Fruit fly (Drosophila melanogaster) whole organism, embryonic: ENCODE measurements around the gene CG3448.

Experiments
- Antp ChIP-seq: fragments of 200-800 bp; sonication (Bioruptor generic); optimal IDR thresholded peaks from 3 replicates; lab custom pipeline; 2016; ENCODE audit warnings: missing biosample characterization, missing genetic modification characterization
- Bdp1 ChIP-seq: fragments of 200-800 bp; sonication (Bioruptor generic); optimal IDR thresholded peaks from 3 replicates; lab custom pipeline; 2016; ENCODE audit warnings: missing biosample characterization, missing genetic modification characterization
- CG12744 ChIP-seq: fragments of 200-800 bp; sonication (Bioruptor generic); optimal IDR thresholded peaks from 2 replicates; lab custom pipeline; 2016; ENCODE audit warnings: missing biosample characterization, missing genetic modification characterization
- CG12769 ChIP-seq: fragments of 200-800 bp; sonication (Bioruptor generic); optimal IDR thresholded peaks from 2 replicates; lab custom pipeline; 2019; ENCODE audit warnings: missing biosample characterization, mild to moderate bottlenecking, missing genetic modification characterization, moderate library complexity
- CG1647 ChIP-seq: fragments of 200-800 bp; sonication (Bioruptor generic); optimal IDR thresholded peaks from 3 replicates; lab custom pipeline; 2016; ENCODE audit warnings: missing biosample characterization, missing genetic modification characterization
- CG17829 ChIP-seq: fragments of 200-800 bp; optimal IDR thresholded peaks from 2 replicates; lab custom pipeline; 2019; ENCODE audit warnings: missing biosample characterization, mild to moderate bottlenecking, missing genetic modification characterization, moderate library complexity
- CG17912 ChIP-seq: fragments of 200-800 bp; sonication (Bioruptor generic); optimal IDR thresholded peaks from 2 replicates; lab custom pipeline; 2018; ENCODE audit warnings: missing biosample characterization, mild to moderate bottlenecking, missing genetic modification characterization
- CG2116 ChIP-seq: fragments of 200-800 bp; sonication (Bioruptor generic); optimal IDR thresholded peaks from 3 replicates; lab custom pipeline; 2018; ENCODE audit warnings: missing biosample characterization, mild to moderate bottlenecking, missing genetic modification characterization
- CG2129 ChIP-seq: fragments of 200-800 bp; sonication (Bioruptor generic); IDR thresholded peaks from 2 replicates; pipeline ENCODE4 v1.3.6; 2022; ENCODE audit warnings: missing biosample characterization, missing genetic modification characterization; ENCODE audit not compliant: partially characterized antibody
- CG2199 ChIP-seq: fragments of 200-800 bp; sonication (Bioruptor generic); IDR thresholded peaks from 3 replicates; pipeline ENCODE4 v1.3.6; 2022; ENCODE audit warnings: missing biosample characterization, missing genetic modification characterization
- CG2202 ChIP-seq: fragments of 200-800 bp; sonication (Bioruptor generic); optimal IDR thresholded peaks from 2 replicates; lab custom pipeline; 2018; ENCODE audit warnings: missing biosample characterization, mild to moderate bottlenecking, missing genetic modification characterization
- CG2889 ChIP-seq: fragments of 200-800 bp; sonication (Bioruptor generic); IDR thresholded peaks from 3 replicates; pipeline ENCODE4 v1.3.6; 2022; ENCODE audit warnings: missing biosample characterization, missing genetic modification characterization
- CG32772 ChIP-seq: fragments of 200-800 bp; sonication (Bioruptor generic); IDR thresholded peaks from 2 replicates; pipeline ENCODE4 v1.3.6; 2022; ENCODE audit warnings: missing biosample characterization, missing genetic modification characterization
- CG33213 ChIP-seq: fragments of 200-800 bp; sonication (Bioruptor generic); optimal IDR thresholded peaks from 3 replicates; lab custom pipeline; 2016; ENCODE audit warnings: missing biosample characterization, missing genetic modification characterization
- CG33557 ChIP-seq: fragments of 200-800 bp; sonication (Bioruptor generic); optimal IDR thresholded peaks from 2 replicates; lab custom pipeline; 2019; ENCODE audit warnings: missing biosample characterization, mild to moderate bottlenecking, missing genetic modification characterization, moderate library complexity
- CG4820 ChIP-seq: fragments of 200-800 bp; sonication (Bioruptor generic); optimal IDR thresholded peaks from 3 replicates; lab custom pipeline; 2016; ENCODE audit warnings: missing biosample characterization, missing genetic modification characterization
- CG8281 ChIP-seq: fragments of 200-800 bp; sonication (Bioruptor generic); optimal IDR thresholded peaks from 2 replicates; lab custom pipeline; 2018; ENCODE audit warnings: missing biosample characterization, mild to moderate bottlenecking, missing genetic modification characterization, moderate library complexity
- CG9437 ChIP-seq: fragments of 200-800 bp; sonication (Bioruptor generic); optimal IDR thresholded peaks from 2 replicates; lab custom pipeline; 2018; ENCODE audit warnings: missing biosample characterization, mild to moderate bottlenecking, missing genetic modification characterization
- Dfd ChIP-seq, 2 experiments: fragments of >200 bp; optimal IDR thresholded peaks; 2 replicates each; lab custom pipeline; 2017; ENCODE audit warnings: missing biosample characterization in 2 of 2, missing genetic modification characterization in 2 of 2
- Dll ChIP-seq: fragments of 200-800 bp; sonication (Bioruptor generic); IDR thresholded peaks from 4 replicates; pipeline ENCODE4 v1.3.6; 2022; ENCODE audit warnings: missing biosample characterization, missing genetic modification characterization; ENCODE audit not compliant: partially characterized antibody
- Doc3 ChIP-seq: fragments of 200-800 bp; sonication (Bioruptor generic); IDR thresholded peaks from 3 replicates; pipeline ENCODE4 v1.3.6; 2022; ENCODE audit warnings: missing biosample characterization, missing genetic modification characterization; ENCODE audit not compliant: partially characterized antibody
- Elba2 ChIP-seq: fragments of 200-800 bp; sonication (Bioruptor generic); optimal IDR thresholded peaks from 3 replicates; lab custom pipeline; 2016; ENCODE audit warnings: missing biosample characterization, missing genetic modification characterization
- Ets65A ChIP-seq: fragments of 200-800 bp; sonication (Bioruptor generic); peaks from one replicate; lab custom pipeline; 2016; ENCODE audit warnings: missing biosample characterization, missing genetic modification characterization
- GATAe ChIP-seq: fragments of 200-800 bp; sonication (Bioruptor generic); conservative IDR thresholded peaks from 2 replicates; pipeline ENCODE4 v1.3.6; 2022; ENCODE audit warnings: missing biosample characterization, missing genetic modification characterization
- H15 ChIP-seq: fragments of 200-800 bp; sonication (Bioruptor generic); IDR thresholded peaks from 3 replicates; pipeline ENCODE4 v1.3.6; 2022; ENCODE audit warnings: missing biosample characterization, missing genetic modification characterization
- HmgD ChIP-seq: fragments of 200-800 bp; sonication (Bioruptor generic); optimal IDR thresholded peaks from 3 replicates; lab custom pipeline; 2016; ENCODE audit warnings: missing biosample characterization, missing genetic modification characterization
- Hsf ChIP-seq: fragments of 200-800 bp; sonication (Bioruptor generic); optimal IDR thresholded peaks from 3 replicates; lab custom pipeline; 2016; ENCODE audit warnings: missing biosample characterization, missing genetic modification characterization
- Lim3 ChIP-seq: fragments of 200-800 bp; sonication (Bioruptor generic); IDR thresholded peaks from 2 replicates; pipeline ENCODE4 v1.3.6; 2022; ENCODE audit warnings: missing biosample characterization, missing genetic modification characterization
- MESR4 ChIP-seq: fragments of 200-800 bp; sonication (Bioruptor generic); optimal IDR thresholded peaks from 2 replicates; lab custom pipeline; 2018; ENCODE audit warnings: missing biosample characterization, mild to moderate bottlenecking, missing genetic modification characterization, moderate library complexity
- Mad ChIP-seq: fragments of 200-800 bp; sonication (Bioruptor generic); optimal IDR thresholded peaks from 2 replicates; lab custom pipeline; 2016; ENCODE audit warnings: missing biosample characterization, missing genetic modification characterization
- NC2α ChIP-seq: fragments of 200-800 bp; sonication (Bioruptor generic); optimal IDR thresholded peaks from 2 replicates; lab custom pipeline; 2016; ENCODE audit warnings: missing biosample characterization, missing genetic modification characterization
- NC2β ChIP-seq: fragments of 200-800 bp; sonication (Bioruptor generic); optimal IDR thresholded peaks from 2 replicates; lab custom pipeline; 2016; ENCODE audit warnings: missing biosample characterization, missing genetic modification characterization
- NFAT ChIP-seq: fragments of 200-800 bp; sonication (Bioruptor generic); IDR thresholded peaks from 2 replicates; pipeline ENCODE4 v1.3.6; 2022; ENCODE audit warnings: missing biosample characterization, missing genetic modification characterization
- Neu2 ChIP-seq: fragments of 200-800 bp; sonication (Bioruptor generic); optimal IDR thresholded peaks from 3 replicates; lab custom pipeline; 2016; ENCODE audit warnings: missing biosample characterization, missing genetic modification characterization, borderline replicate concordance
- Xbp1 ChIP-seq: fragments of 200-800 bp; sonication (Bioruptor generic); optimal IDR thresholded peaks from 3 replicates; lab custom pipeline; 2016; ENCODE audit warnings: missing biosample characterization, mild to moderate bottlenecking, missing genetic modification characterization
- bsh ChIP-seq, 2 experiments: fragments of 200-800 bp; sonication (Bioruptor generic); optimal IDR thresholded peaks; 2 replicates each; lab custom pipeline; 2017 to 2018; ENCODE audit warnings: mild to moderate bottlenecking in 2 of 2, missing biosample characterization in 2 of 2, missing genetic modification characterization in 2 of 2, moderate library complexity in 1 of 2
- exex ChIP-seq: fragments of 200-800 bp; sonication (Bioruptor generic); optimal IDR thresholded peaks from 4 replicates; lab custom pipeline; 2018; ENCODE audit warnings: missing biosample characterization, mild to moderate bottlenecking, missing genetic modification characterization, moderate library complexity
- gcm ChIP-seq: fragments of 200-800 bp; sonication (Bioruptor generic); optimal IDR thresholded peaks from 2 replicates; lab custom pipeline; 2019; ENCODE audit warnings: missing biosample characterization, mild to moderate bottlenecking, missing genetic modification characterization, moderate library complexity
- hkb ChIP-seq, 2 experiments: fragments of 200-800 bp in 1 of 2; fragments of >200 bp in 1 of 2; sonication (Bioruptor generic) in 1 of 2; IDR thresholded peaks in 1 of 2; optimal IDR thresholded peaks in 1 of 2; 2 replicates each; pipeline versions ENCODE4 v1.3.6 to Lab custom; 2017 to 2022; ENCODE audit warnings: missing biosample characterization in 1 of 2, missing genetic modification characterization in 1 of 2
- kni ChIP-seq: fragments of 200-800 bp; sonication (Bioruptor generic); optimal IDR thresholded peaks from 3 replicates; lab custom pipeline; 2017; ENCODE audit warnings: mild to moderate bottlenecking, missing biosample characterization, missing genetic modification reagents, missing genetic modification characterization
- lola ChIP-seq, 3 experiments: fragments of >200 bp in 2 of 3; fragments of 200-800 bp in 1 of 3; sonication (Bioruptor generic) in 1 of 3; optimal IDR thresholded peaks; 2 replicates each; lab custom pipeline; 2017 to 2019; ENCODE audit warnings: missing biosample characterization in 3 of 3, missing genetic modification characterization in 3 of 3, mild to moderate bottlenecking in 1 of 3, moderate library complexity in 1 of 3
- nerfin-2 ChIP-seq: fragments of 200-800 bp; sonication (Bioruptor generic); IDR thresholded peaks from 2 replicates; pipeline ENCODE4 v1.3.6; 2022; ENCODE audit warnings: missing biosample characterization, missing genetic modification characterization; ENCODE audit not compliant: partially characterized antibody
- pan ChIP-seq, 4 experiments: fragments of >200 bp in 3 of 4; fragments of 200-800 bp in 1 of 4; sonication (Bioruptor generic) in 1 of 4; optimal IDR thresholded peaks in 3 of 4; IDR thresholded peaks in 1 of 4; 2 replicates each; pipeline versions ENCODE4 v1.3.6 to Lab custom; 2017 to 2022; ENCODE audit warnings: missing biosample characterization in 2 of 4, missing genetic modification characterization in 2 of 4, mixed read lengths in 1 of 4
- pros ChIP-seq: fragments of 200-800 bp; sonication (Bioruptor generic); optimal IDR thresholded peaks from 3 replicates; lab custom pipeline; 2019; ENCODE audit warnings: missing biosample characterization, mild to moderate bottlenecking, missing genetic modification characterization, moderate library complexity
- schlank ChIP-seq: fragments of 200-800 bp; sonication (Bioruptor generic); optimal IDR thresholded peaks from 2 replicates; lab custom pipeline; 2018; ENCODE audit warnings: missing biosample characterization, mild to moderate bottlenecking, missing genetic modification characterization
- sisA ChIP-seq: fragments of 200-800 bp; sonication (Bioruptor generic); IDR thresholded peaks from 2 replicates; pipeline ENCODE4 v1.3.6; 2022; ENCODE audit warnings: missing biosample characterization, missing genetic modification characterization
- sna ChIP-seq: fragments of 200-800 bp; sonication (Bioruptor generic); IDR thresholded peaks from 2 replicates; pipeline ENCODE4 v1.3.6; 2022; ENCODE audit warnings: missing biosample characterization, missing genetic modification characterization; ENCODE audit not compliant: partially characterized antibody
- sug ChIP-seq: fragments of 200-800 bp; optimal IDR thresholded peaks from 2 replicates; lab custom pipeline; 2019; ENCODE audit warnings: missing biosample characterization, mild to moderate bottlenecking, missing genetic modification characterization, moderate library complexity
- ttk ChIP-seq: fragments of 200-800 bp; sonication (Bioruptor generic); IDR thresholded peaks from 2 replicates; pipeline ENCODE4 v2.1.2; 2022; ENCODE audit warnings: missing biosample characterization, missing genetic modification characterization
- wek ChIP-seq: fragments of 200-800 bp; sonication (Bioruptor generic); optimal IDR thresholded peaks from 3 replicates; lab custom pipeline; 2018; ENCODE audit warnings: missing biosample characterization, mild to moderate bottlenecking, missing genetic modification characterization, moderate library complexity

Gene CG3448

dm6 chr3L:9435831-9436230 lies 15.5 kb downstream of the CG3448 start (continued):
- TF ChIP-seq CG2199 (GFP tag; lab: Robert Waterston, UW) (no peak), NFAT (GFP tag; lab: Robert Waterston, UW) (no peak), MESR4 (GFP tag; lab: Kevin White, UChicago) (no peak), CG32772 (no peak), Lim3 (GFP tag; lab: Robert Waterston, UW) (no peak), kni (GFP tag; lab: Kevin White, UChicago) (no peak), CG2202 (tag; lab: Kevin White, UChicago) (no peak), GATAe (GFP tag; lab: Robert Waterston, UW) (peak; percentile 37; the same call in 1 of the 2 replicates), hkb (optimal IDR thresholded peaks at IDR 0.05; lab: Kevin White, UChicago) (no peak), hkb (GFP tag; IDR thresholded peaks at IDR 0.05; lab: Robert Waterston, UW) (no peak), CG4820 (no peak), NC2α (GFP tag; lab: Kevin White, UChicago) (no peak), H15 (no peak), Doc3 (no peak), exex (tag; lab: Kevin White, UChicago) (peak; percentile 85), lola (GFP tag; optimal IDR thresholded peaks at IDR 0.05; lab: Kevin White, UChicago) (no peak), Dfd (GFP tag; optimal IDR thresholded peaks at IDR 0.05; lab: Kevin White, UChicago) (no peak), Antp (no peak), Dll (GFP tag; lab: Robert Waterston, UW) (no peak), gcm (GFP tag; lab: Kevin White, UChicago) (no peak), wek (GFP tag; lab: Kevin White, UChicago) (no peak), pros (no peak), sisA (no peak), Elba2 (no peak), bsh (GFP tag; optimal IDR thresholded peaks at IDR 0.05; lab: Kevin White, UChicago) (no peak), sug (tag; lab: Kevin White, UChicago) (peak; percentile 55), CG8281 (tag; lab: Kevin White, UChicago) (no peak)

dm6 chr3L:9435315-9435714 lies 16.1 kb downstream of the CG3448 start, which contains the start of gene CG42526:
CG42526 (minus strand) TSS chr3L:9435399.
- peak; percentile 12 for TF ChIP-seq CG33213
- TF ChIP-seq CG2889 (GFP tag; lab: Robert Waterston, UW), result 0 out of 3 replicates have a peak, but pooled peaks have one; percentile 16
- peak; percentile 12; the same call in 1 of the 2 replicates for TF ChIP-seq ttk (GFP tag; lab: Robert Waterston, UW)
- TF ChIP-seq CG2116, result peak; percentile 71
- TF ChIP-seq Mad (GFP tag; lab: Kevin White, UChicago), result peak; percentile 17
- TF ChIP-seq CG12769 (tag; lab: Kevin White, UChicago), result peak; percentile 56
- TF ChIP-seq CG2129 (GFP tag; lab: Robert Waterston, UW), result no peak
- TF ChIP-seq CG12744 (GFP tag; lab: Kevin White, UChicago), result peak; percentile 36
- TF ChIP-seq Neu2 (GFP tag; lab: Kevin White, UChicago), result no peak
- TF ChIP-seq CG17912, result no peak
- peak; percentile 24 for TF ChIP-seq Bdp1 (GFP tag; lab: Kevin White, UChicago)
- TF ChIP-seq NC2β (GFP tag; lab: Kevin White, UChicago), result peak; percentile 24
- TF ChIP-seq schlank (tag; lab: Kevin White, UChicago), result no peak
- TF ChIP-seq HmgD (GFP tag; lab: Kevin White, UChicago), result no peak
- peak; percentile 31 for TF ChIP-seq CG17829
- peak; percentile 93 for TF ChIP-seq Ets65A
- no peak for TF ChIP-seq CG33557
- no peak for TF ChIP-seq pan (optimal IDR thresholded peaks at IDR 0.05; lab: Kevin White, UChicago)
- peak in 1 of 2 experiments; percentile 49 for TF ChIP-seq pan (GFP tag; optimal IDR thresholded peaks at IDR 0.05 in 1 of 2, IDR thresholded peaks at IDR 0.05 in 1 of 2)
- TF ChIP-seq nerfin-2 (GFP tag; lab: Robert Waterston, UW), result no peak
- peak; percentile 7 for TF ChIP-seq CG1647 (GFP tag; lab: Kevin White, UChicago)
- peak; percentile 43; the same call in 1 of the 2 replicates for TF ChIP-seq sna
- TF ChIP-seq CG9437 (GFP tag; lab: Kevin White, UChicago), result peak; percentile 64
- peak; percentile 54 for TF ChIP-seq Xbp1
- peak; percentile 63 for TF ChIP-seq Hsf
